Worm (Caenorhabditis elegans) whole organism, midembryonic: ENCODE results near the gene lys-2.

Source experiments
- T22C8.4 ChIP-seq: fragments of 200-800 bp; sonication (Bioruptor generic); IDR thresholded peaks from 2 replicates; pipeline ENCODE4 v1.3.6; 2022; ENCODE audit warnings: missing genetic modification characterization, missing compliant biosample characterization
- cog-1 ChIP-seq: sonication (generic microtip); optimal IDR thresholded peaks from 2 replicates; lab custom pipeline; 2016; ENCODE audit warnings: missing genetic modification characterization, missing compliant biosample characterization
- flt-1 ChIP-seq: fragments of 200-800 bp; sonication (Bioruptor generic); IDR thresholded peaks from 2 replicates; pipeline ENCODE4 v1.3.6; 2022; ENCODE audit warnings: missing genetic modification characterization, missing compliant biosample characterization
- klf-2 ChIP-seq: fragments of 200-800 bp; sonication (Bioruptor generic); conservative IDR thresholded peaks from 2 replicates; pipeline ENCODE4 v1.3.6; 2022; ENCODE audit warnings: missing genetic modification reagents, missing genetic modification characterization, missing compliant biosample characterization
- med-1 ChIP-seq: sonication (generic microtip); optimal IDR thresholded peaks from 2 replicates; lab custom pipeline; 2017; ENCODE audit warnings: missing genetic modification characterization, mild to moderate bottlenecking, missing compliant biosample characterization, antibody characterized with exemption, missing genetic modification reagents; ENCODE audit not compliant: insufficient read depth
- ref-1 ChIP-seq: fragments of 200-800 bp; sonication (Bioruptor generic); conservative IDR thresholded peaks from 2 replicates; pipeline ENCODE4 v1.3.6; 2022; ENCODE audit warnings: missing genetic modification reagents, missing genetic modification characterization, missing compliant biosample characterization
- tab-1 ChIP-seq: fragments of 200-800 bp; sonication (Bioruptor generic); IDR thresholded peaks from 2 replicates; pipeline ENCODE4 v1.3.6; 2022; ENCODE audit warnings: missing genetic modification characterization, missing compliant biosample characterization
- ztf-23 ChIP-seq: fragments of 200-800 bp; sonication (Bioruptor generic); IDR thresholded peaks from 2 replicates; pipeline ENCODE4 v1.3.6; 2022; ENCODE audit warnings: missing genetic modification reagents, missing genetic modification characterization, missing compliant biosample characterization
- ztf-29 ChIP-seq: fragments of 200-800 bp; sonication (Bioruptor generic); IDR thresholded peaks from 2 replicates; pipeline ENCODE4 v1.3.6; 2022; ENCODE audit warnings: missing genetic modification reagents, missing genetic modification characterization, missing compliant biosample characterization

- TF ChIP-seq T22C8.4 (GFP tag; lab: Robert Waterston, UW), result no peak
- no peak for TF ChIP-seq med-1 (GFP tag; lab: Kevin White, UChicago)
- no peak for TF ChIP-seq klf-2
- no peak for TF ChIP-seq flt-1 (GFP tag; lab: Robert Waterston, UW)
- TF ChIP-seq cog-1 (tag; lab: Kevin White, UChicago), result no peak
- no peak for TF ChIP-seq ref-1 (GFP tag; lab: Robert Waterston, UW)
- TF ChIP-seq ztf-23 (GFP tag; lab: Robert Waterston, UW), result no peak
- no peak for TF ChIP-seq ztf-29
- TF ChIP-seq tab-1, result no peak
Observed at ce11 chrV:10265019-10265418, 16.3 kb downstream of the lys-2 start.
